Fruit fly (Drosophila melanogaster): Measurements from ENCODE around the gene CG4928.

CG4928 gene

dm6 chrX:16912965-16913755 is at the start of gene CG4928:
TSS of gene CG4928 (plus strand) at chrX:16913180.
- no peak for TF ChIP-seq noc (tag; optimal IDR thresholded peaks at IDR 0.05)

dm6 chrX:16867622-16868021 is 45.4 kb upstream of the CG4928 start:
- no peak for TF ChIP-seq noc (tag; optimal IDR thresholded peaks at IDR 0.05)

dm6 chrX:16871808-16872207 is 41.2 kb upstream of the CG4928 start:
- TF ChIP-seq noc (tag; optimal IDR thresholded peaks at IDR 0.05), result no peak

- no peak for TF ChIP-seq noc (tag; optimal IDR thresholded peaks at IDR 0.05)
These were observed 39.9 kb upstream of the CG4928 start for dm6 chrX:16873053-16873452.

- no peak for TF ChIP-seq noc (tag; optimal IDR thresholded peaks at IDR 0.05)
These were observed 38.3 kb upstream of the CG4928 start for dm6 chrX:16874671-16875070.

dm6 chrX:16876425-16876824 is 36.6 kb upstream of the CG4928 start, which contains the start of gene CG13003:
TSS of gene CG13003 (minus strand) at chrX:16876544.
- no peak for TF ChIP-seq noc (tag; optimal IDR thresholded peaks at IDR 0.05)

dm6 chrX:16880013-16880412 is 33.0 kb upstream of the CG4928 start:
- no peak for TF ChIP-seq noc (tag; optimal IDR thresholded peaks at IDR 0.05)

dm6 chrX:16881015-16881414 is 32.0 kb upstream of the CG4928 start, which contains the start of gene CG4872:
TSS of gene CG4872 (plus strand) at chrX:16881347.
- no peak for TF ChIP-seq noc (tag; optimal IDR thresholded peaks at IDR 0.05)

- no peak for TF ChIP-seq noc (tag; optimal IDR thresholded peaks at IDR 0.05)
These were observed 28.7 kb upstream of the CG4928 start, which contains the start of the genes Nprl2 and Polr3I for dm6 chrX:16884280-16884679. TSS of gene Nprl2 (minus strand) at chrX:16884365. TSS of gene Polr3I (plus strand) at chrX:16884581.

- TF ChIP-seq noc (tag; optimal IDR thresholded peaks at IDR 0.05), result no peak
These were observed 26.4 kb upstream of the CG4928 start, which contains the start of the genes DENR and CG4880 for dm6 chrX:16886551-16886950. TSS of gene DENR (minus strand) at chrX:16886560. TSS of gene CG4880 (plus strand) at chrX:16886818.

- TF ChIP-seq noc (tag; optimal IDR thresholded peaks at IDR 0.05), result no peak
These were observed 23.5 kb upstream of the CG4928 start, which contains the start of gene CG13002 for dm6 chrX:16889510-16889909. TSS of gene CG13002 (plus strand) at chrX:16889810.

- TF ChIP-seq noc (tag; optimal IDR thresholded peaks at IDR 0.05), result peak; percentile 74
These were observed 22.4 kb upstream of the CG4928 start for dm6 chrX:16890599-16890998.

dm6 chrX:16893034-16893433 is 19.9 kb upstream of the CG4928 start:
- TF ChIP-seq noc (tag; optimal IDR thresholded peaks at IDR 0.05), result no peak

dm6 chrX:16897087-16897486 is 15.9 kb upstream of the CG4928 start, which contains the start of gene CG33252:
TSS of gene CG33252 (minus strand) at chrX:16897187.
- TF ChIP-seq noc (tag; optimal IDR thresholded peaks at IDR 0.05), result no peak

dm6 chrX:16900283-16900682 is 12.7 kb upstream of the CG4928 start:
- TF ChIP-seq noc (tag; optimal IDR thresholded peaks at IDR 0.05), result no peak

- TF ChIP-seq noc (tag; optimal IDR thresholded peaks at IDR 0.05), result no peak
These were observed 10.5 kb upstream of the CG4928 start for dm6 chrX:16902435-16902834.

dm6 chrX:16906065-16906464 is 6.9 kb upstream of the CG4928 start:
- no peak for TF ChIP-seq noc (tag; optimal IDR thresholded peaks at IDR 0.05)

Data from whole organism, larva.